Fruit fly (Drosophila melanogaster): ENCODE results near the gene CG34448.

Gene CG34448

DNA sequence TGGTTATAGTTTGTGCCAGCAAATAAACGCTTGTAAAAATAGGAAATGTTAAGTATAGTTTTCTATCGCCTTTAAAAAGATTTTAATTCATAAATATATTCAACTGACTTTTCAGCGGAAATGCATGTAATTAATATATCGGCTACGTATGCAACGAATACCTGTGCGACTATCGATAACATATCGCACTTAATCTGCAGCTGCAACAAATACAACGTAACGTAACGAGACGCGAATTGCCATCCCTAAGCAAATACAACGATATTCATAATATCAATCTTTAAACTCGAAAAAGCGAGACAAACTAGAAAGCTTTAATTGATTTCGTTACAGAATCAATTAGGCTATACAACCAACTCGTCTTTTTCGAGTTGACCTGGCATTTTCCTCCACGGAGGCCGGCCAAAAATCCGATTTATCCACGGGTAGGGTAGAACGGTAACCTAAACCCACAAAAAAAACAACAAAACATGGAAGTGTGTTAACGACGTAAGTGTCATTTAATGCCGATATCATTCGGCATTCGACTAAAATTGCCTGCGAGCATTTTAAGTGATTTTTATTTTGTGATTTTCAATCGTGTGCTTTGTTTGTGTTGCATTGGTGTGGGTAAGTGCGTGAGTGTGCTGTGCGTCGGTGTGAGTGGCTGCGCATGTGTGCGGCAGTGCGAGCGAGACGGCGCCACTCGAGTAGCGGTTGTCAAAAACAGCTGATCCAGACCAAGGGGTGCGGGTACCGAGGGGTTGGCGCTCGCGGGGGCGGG is 41.9 kb downstream of the CG34448 start, which contains the start of gene Atxn7 (continued):
- peak; percentile 64 for TF ChIP-seq pzg (GFP tag; optimal IDR thresholded peaks at IDR 0.05)
- TF ChIP-seq CG43689 (GFP tag; IDR thresholded peaks at IDR 0.05), result no peak
- peak; percentile 42; the same call in 1 of the 2 replicates for TF ChIP-seq Awh (GFP tag; IDR thresholded peaks at IDR 0.05)
- TF ChIP-seq CG14860 (GFP tag; IDR thresholded peaks at IDR 0.05; ENCODE audit: partially characterized antibody), result peak; percentile 82
- no peak for TF ChIP-seq Mrtf (GFP tag; IDR thresholded peaks at IDR 0.05)
- TF ChIP-seq lola (GFP tag; optimal IDR thresholded peaks at IDR 0.05), result no peak
- TF ChIP-seq inv (GFP tag; IDR thresholded peaks at IDR 0.05; ENCODE audit: partially characterized antibody), result peak; percentile 93
- TF ChIP-seq sd (tag; optimal IDR thresholded peaks at IDR 0.05), result peak; percentile 40
- no peak for TF ChIP-seq cad (GFP tag; optimal IDR thresholded peaks at IDR 0.05)
- TF ChIP-seq Hmr (GFP tag; optimal IDR thresholded peaks at IDR 0.05), result peak; percentile 74
- TF ChIP-seq Kr (GFP tag; optimal IDR thresholded peaks at IDR 0.05), result no peak
- no peak for TF ChIP-seq CG16779 (GFP tag; IDR thresholded peaks at IDR 0.05)
- peak; percentile 29 for TF ChIP-seq Dp (GFP tag; optimal IDR thresholded peaks at IDR 0.05)
- TF ChIP-seq CG9876 (GFP tag; optimal IDR thresholded peaks at IDR 0.05), result peak; percentile 42
- peak; percentile 8; the same call in 1 of the 3 replicates for TF ChIP-seq CG6175 (GFP tag; IDR thresholded peaks at IDR 0.05)
- TF ChIP-seq en (GFP tag; optimal IDR thresholded peaks at IDR 0.05), result peak; percentile 43
- TF ChIP-seq Gug (GFP tag; IDR thresholded peaks at IDR 0.05), result no peak; the same call in 3 of the 4 replicates
- TF ChIP-seq CG18011 (GFP tag; optimal IDR thresholded peaks at IDR 0.05), result peak; percentile 67
- TF ChIP-seq CG6272 (GFP tag; IDR thresholded peaks at IDR 0.05), result peak; percentile 37; the same call in 1 of the 2 replicates
- peak; percentile 93 for TF ChIP-seq sens (GFP tag)
- peak; percentile 70 for TF ChIP-seq grau (tag; optimal IDR thresholded peaks at IDR 0.05)
- peak; percentile 77 for TF ChIP-seq da (GFP tag; optimal IDR thresholded peaks at IDR 0.05)
- TF ChIP-seq Oaz (GFP tag; IDR thresholded peaks at IDR 0.05), result peak; percentile 41
- TF ChIP-seq H2.0 (GFP tag; IDR thresholded peaks at IDR 0.05), result peak; percentile 8; the same call in 1 of the 2 replicates
- TF ChIP-seq Meics (GFP tag; optimal IDR thresholded peaks at IDR 0.05), result peak; percentile 70
- TF ChIP-seq sug (tag; optimal IDR thresholded peaks at IDR 0.05), result peak; percentile 89
- TF ChIP-seq Ada2b (GFP tag; IDR thresholded peaks at IDR 0.05), result peak; percentile 42; the same call in 1 of the 2 replicates

DNA sequence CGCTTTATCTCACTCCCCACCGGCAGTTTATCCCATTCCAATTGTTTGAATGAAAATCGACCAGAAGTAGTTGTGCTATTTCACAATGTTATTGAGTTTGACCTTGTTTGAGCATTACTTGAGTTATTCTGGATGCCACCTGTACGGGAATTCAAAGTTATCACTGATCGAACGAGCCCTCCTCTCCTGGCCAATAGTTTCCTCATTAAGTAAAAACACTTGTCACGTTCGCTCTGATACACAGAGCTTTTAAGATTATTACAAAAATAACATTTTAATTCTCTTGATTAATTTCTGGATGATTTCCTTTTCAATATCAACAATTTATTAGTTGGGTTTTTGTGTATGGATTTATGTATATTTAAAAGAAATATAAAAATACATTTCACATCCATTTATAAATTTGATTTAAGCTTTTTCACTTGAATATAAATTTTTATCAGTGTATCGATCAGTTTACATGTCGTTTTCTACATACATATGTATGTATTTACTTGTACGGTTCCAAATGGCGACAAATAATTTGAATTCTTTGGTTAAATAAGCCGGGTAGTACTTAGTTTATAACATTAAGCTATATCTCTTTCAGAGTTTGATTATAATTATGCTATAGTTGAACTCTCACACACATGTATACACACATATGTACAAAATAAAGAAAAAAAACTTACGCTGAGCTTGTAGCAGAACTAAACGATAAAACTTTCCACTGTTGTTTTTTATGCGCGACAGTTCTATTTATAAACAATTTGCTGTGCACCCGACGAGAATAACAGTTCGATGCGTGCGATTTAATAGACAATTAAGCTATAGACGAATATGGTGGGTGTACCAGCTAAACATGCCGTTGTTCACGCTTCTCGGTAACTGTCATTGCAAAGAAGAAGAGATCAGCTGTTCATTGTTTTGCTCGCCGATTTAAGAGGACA is 43.7 kb downstream of the CG34448 start, which contains the start of the genes CG3609 and CG15390:
Gene CG3609, minus strand, starts transcription at position 810 of the 929 bp plus-strand sequence.
Gene CG15390, plus strand, starts transcription at position 896 of the 929 bp plus-strand sequence.
- peak; percentile 85 for TF ChIP-seq CG8944 (GFP tag; optimal IDR thresholded peaks at IDR 0.05)
- peak; percentile 85 for TF ChIP-seq CG1647 (GFP tag; optimal IDR thresholded peaks at IDR 0.05)
- TF ChIP-seq Poxn (GFP tag; IDR thresholded peaks at IDR 0.05), result peak; percentile 63
- peak; percentile 78 for TF ChIP-seq CG17912 (GFP tag; optimal IDR thresholded peaks at IDR 0.05)
- peak; percentile 33 for TF ChIP-seq CG6813 (GFP tag; optimal IDR thresholded peaks at IDR 0.05)
- peak; percentile 73 for TF ChIP-seq CG4854 (GFP tag; optimal IDR thresholded peaks at IDR 0.05)
- TF ChIP-seq Rx (GFP tag; IDR thresholded peaks at IDR 0.05), result peak; percentile 71
- TF ChIP-seq Ssrp (tag; optimal IDR thresholded peaks at IDR 0.05), result peak; percentile 45
- peak; percentile 77 for TF ChIP-seq CG17612 (GFP tag; IDR thresholded peaks at IDR 0.05)
- TF ChIP-seq CG2712 (tag; optimal IDR thresholded peaks at IDR 0.05), result peak; percentile 64
- peak; percentile 89 for TF ChIP-seq sob (GFP tag; IDR thresholded peaks at IDR 0.05)
- TF ChIP-seq stwl (tag; optimal IDR thresholded peaks at IDR 0.05), result peak; percentile 25
- no peak for TF ChIP-seq Dfd (GFP tag; optimal IDR thresholded peaks at IDR 0.05)
- peak; percentile 39; the same call in 1 of the 3 replicates for TF ChIP-seq CG6791 (GFP tag; IDR thresholded peaks at IDR 0.05; ENCODE audit: partially characterized antibody)
- peak; percentile 82 for TF ChIP-seq tin (GFP tag; optimal IDR thresholded peaks at IDR 0.05)
- peak; percentile 94 for TF ChIP-seq her (GFP tag; optimal IDR thresholded peaks at IDR 0.05)
- TF ChIP-seq Stat92E (GFP tag; optimal IDR thresholded peaks at IDR 0.05), result peak in 1 of 3 experiments; percentile 49
- peak; percentile 80 for TF ChIP-seq Atf6 (GFP tag; IDR thresholded peaks at IDR 0.05)
- TF ChIP-seq Sry-β (GFP tag; optimal IDR thresholded peaks at IDR 0.05), result peak; percentile 33
- peak; percentile 57; the same call in 1 of the 2 replicates for TF ChIP-seq ttk (GFP tag; IDR thresholded peaks at IDR 0.05)
